Worm (Caenorhabditis elegans) whole organism, L4 larva: ENCODE measurements around the gene unc-10.

Experiments
- F10B5.3 ChIP-seq: sonication (generic microtip); optimal IDR thresholded peaks from 2 replicates; lab custom pipeline; 2016; ENCODE audit warnings: mild to moderate bottlenecking, missing genetic modification characterization, missing compliant biosample characterization
- F37D6.2 ChIP-seq: sonication (generic microtip); optimal IDR thresholded peaks from 2 replicates; lab custom pipeline; 2016; ENCODE audit warnings: mild to moderate bottlenecking, missing genetic modification characterization, missing compliant biosample characterization
- F49E8.2 ChIP-seq: sonication (generic microtip); optimal IDR thresholded peaks from 2 replicates; lab custom pipeline; 2016; ENCODE audit warnings: missing compliant biosample characterization, mild to moderate bottlenecking, missing genetic modification characterization, borderline replicate concordance
- T20F7.1 ChIP-seq: fragments of 200-800 bp; sonication (Bioruptor generic); optimal IDR thresholded peaks from 2 replicates; lab custom pipeline; 2018; ENCODE audit warnings: mild to moderate bottlenecking, missing genetic modification characterization, missing compliant biosample characterization
- T26A8.4 ChIP-seq: fragments of 200-800 bp; sonication (Bioruptor generic); IDR thresholded peaks from 2 replicates; pipeline ENCODE4 v1.3.6; 2022; ENCODE audit warnings: missing genetic modification characterization, missing compliant biosample characterization
- Y105C5A.15 ChIP-seq: fragments of 200-800 bp; sonication (Bioruptor generic); IDR thresholded peaks from 2 replicates; pipeline ENCODE4 v1.3.6; 2022; ENCODE audit warnings: missing genetic modification characterization, missing compliant biosample characterization
- Y48G9A.11 ChIP-seq: fragments of 200-800 bp; sonication (Bioruptor generic); IDR thresholded peaks from 2 replicates; pipeline ENCODE4 v1.3.6; 2022; ENCODE audit warnings: missing genetic modification reagents, missing genetic modification characterization, missing compliant biosample characterization
- ZK546.5 ChIP-seq, 2 experiments: sonication (generic microtip); optimal IDR thresholded peaks; 2 replicates each; lab custom pipeline; 2017; ENCODE audit warnings: missing biosample characterization in 2 of 2, missing genetic modification characterization in 2 of 2
- aha-1 ChIP-seq: fragments of 150-350 bp; peaks from one replicate; lab custom pipeline; 2014; ENCODE audit warnings: missing biosample characterization, missing genetic modification characterization
- ama-1 ChIP-seq: fragments of 150-350 bp; optimal IDR thresholded peaks from 2 replicates; lab custom pipeline; 2014; ENCODE audit warnings: inconsistent platforms, mixed read lengths
- ceh-28 ChIP-seq: fragments of 150-350 bp; optimal IDR thresholded peaks from 2 replicates; lab custom pipeline; 2014; ENCODE audit warnings: missing biosample characterization, missing genetic modification reagents, missing genetic modification characterization
- ceh-62 ChIP-seq: sonication (generic microtip); optimal IDR thresholded peaks from 2 replicates; lab custom pipeline; 2017; ENCODE audit warnings: missing biosample characterization, missing genetic modification characterization
- ctbp-1 ChIP-seq: fragments of 200-800 bp; sonication (Bioruptor generic); IDR thresholded peaks from 2 replicates; pipeline ENCODE4 v1.3.6; 2022; ENCODE audit warnings: missing genetic modification reagents, missing genetic modification characterization, missing compliant biosample characterization
- daf-16 ChIP-seq, 3 experiments: sonication (generic microtip); optimal IDR thresholded peaks; 2 replicates each; lab custom pipeline; 2016 to 2017; ENCODE audit warnings: missing genetic modification characterization in 3 of 3, missing genetic modification reagents in 3 of 3, mild to moderate bottlenecking in 2 of 3, missing compliant biosample characterization in 2 of 3, missing biosample characterization in 1 of 3, moderate library complexity in 1 of 3
- dmd-6 ChIP-seq: fragments of 200-800 bp; sonication (Bioruptor generic); IDR thresholded peaks from 2 replicates; pipeline ENCODE4 v1.3.6; 2022; ENCODE audit warnings: missing genetic modification reagents, missing genetic modification characterization, missing compliant biosample characterization
- duxl-1 ChIP-seq: sonication (generic microtip); optimal IDR thresholded peaks from 2 replicates; lab custom pipeline; 2016; ENCODE audit warnings: mild to moderate bottlenecking, missing genetic modification characterization, moderate library complexity, missing compliant biosample characterization; ENCODE audit not compliant: poor library complexity
- dve-1 ChIP-seq: sonication (generic microtip); optimal IDR thresholded peaks from 2 replicates; lab custom pipeline; 2017; ENCODE audit warnings: antibody characterized with exemption, mild to moderate bottlenecking, missing genetic modification characterization, missing compliant biosample characterization; ENCODE audit not compliant: insufficient read depth
- egl-27 ChIP-seq: sonication (generic microtip); optimal IDR thresholded peaks from 3 replicates; lab custom pipeline; 2017; ENCODE audit warnings: missing biosample characterization, missing genetic modification reagents, missing genetic modification characterization
- fkh-10 ChIP-seq: fragments of 150-350 bp; optimal IDR thresholded peaks from 2 replicates; lab custom pipeline; 2014; ENCODE audit warnings: missing biosample characterization, missing genetic modification reagents, missing genetic modification characterization
- fos-1 ChIP-seq: fragments of 150-350 bp; optimal IDR thresholded peaks from 2 replicates; lab custom pipeline; 2014; ENCODE audit warnings: missing biosample characterization, missing genetic modification characterization
- hlh-11 ChIP-seq: fragments of 200-800 bp; sonication (Bioruptor generic); optimal IDR thresholded peaks from 2 replicates; lab custom pipeline; 2018; ENCODE audit warnings: mild to moderate bottlenecking, missing genetic modification characterization, missing compliant biosample characterization
- hlh-30 ChIP-seq: sonication (generic microtip); optimal IDR thresholded peaks from 2 replicates; lab custom pipeline; 2017; ENCODE audit warnings: antibody characterized with exemption, mild to moderate bottlenecking, missing genetic modification characterization, missing compliant biosample characterization; ENCODE audit not compliant: insufficient read depth
- hmg-1.1 ChIP-seq: fragments of 200-800 bp; sonication (Bioruptor generic); IDR thresholded peaks from 2 replicates; pipeline ENCODE4 v1.3.6; 2022; ENCODE audit warnings: missing genetic modification reagents, missing genetic modification characterization, missing compliant biosample characterization
- lim-7 ChIP-seq: fragments of 200-800 bp; sonication (Bioruptor generic); IDR thresholded peaks from 2 replicates; pipeline ENCODE4 v1.3.6; 2022; ENCODE audit warnings: missing genetic modification characterization, missing compliant biosample characterization
- lin-29 ChIP-seq: fragments of 200-800 bp; sonication (Bioruptor generic); IDR thresholded peaks from 2 replicates; pipeline ENCODE4 v1.3.6; 2022; ENCODE audit warnings: missing genetic modification reagents, missing genetic modification characterization, missing compliant biosample characterization
- lin-38 ChIP-seq: fragments of 200-800 bp; sonication (Bioruptor generic); IDR thresholded peaks from 2 replicates; pipeline ENCODE4 v1.3.6; 2022; ENCODE audit warnings: missing genetic modification reagents, missing genetic modification characterization, missing compliant biosample characterization
- lsy-2 ChIP-seq, 2 experiments: fragments of 150-350 bp in 1 of 2; sonication (generic microtip) in 1 of 2; optimal IDR thresholded peaks; 2 replicates each; lab custom pipeline; 2014 to 2017; ENCODE audit warnings: missing biosample characterization in 2 of 2, missing genetic modification characterization in 2 of 2
- madf-9 ChIP-seq: fragments of 200-800 bp; sonication (Bioruptor generic); conservative IDR thresholded peaks from 2 replicates; pipeline ENCODE4 v1.3.6; 2022; ENCODE audit warnings: missing genetic modification reagents, missing genetic modification characterization, missing compliant biosample characterization
- mdl-1 ChIP-seq, 2 experiments: fragments of 150-350 bp in 1 of 2; sonication (generic microtip) in 1 of 2; optimal IDR thresholded peaks; 2 replicates each; lab custom pipeline; 2014 to 2017; ENCODE audit warnings: missing biosample characterization in 2 of 2, missing genetic modification characterization in 2 of 2
- mdt-29 ChIP-seq: fragments of 200-800 bp; sonication (Bioruptor generic); IDR thresholded peaks from 2 replicates; pipeline ENCODE4 v1.3.6; 2022; ENCODE audit warnings: missing genetic modification reagents, missing genetic modification characterization, missing compliant biosample characterization
- mep-1 ChIP-seq: fragments of 150-350 bp; sonication (generic microtip); optimal IDR thresholded peaks from 3 replicates; lab custom pipeline; 2014; ENCODE audit warnings: missing biosample characterization, missing genetic modification characterization
- mes-2 ChIP-seq: sonication (generic microtip); optimal IDR thresholded peaks from 2 replicates; lab custom pipeline; 2016; ENCODE audit warnings: missing genotype, mild to moderate bottlenecking, missing genetic modification characterization, missing compliant biosample characterization; ENCODE audit not compliant: poor library complexity, severe bottlenecking
- mxl-3 ChIP-seq: fragments of 200-800 bp; sonication (Bioruptor generic); optimal IDR thresholded peaks from 2 replicates; lab custom pipeline; 2018; ENCODE audit warnings: mild to moderate bottlenecking, missing genetic modification characterization, missing compliant biosample characterization
- nhr-10 ChIP-seq: fragments of 150-350 bp; optimal IDR thresholded peaks from 2 replicates; lab custom pipeline; 2014; ENCODE audit warnings: missing biosample characterization, missing genetic modification characterization
- nhr-11 ChIP-seq: fragments of 150-350 bp; optimal IDR thresholded peaks from 2 replicates; lab custom pipeline; 2014; ENCODE audit warnings: missing biosample characterization, missing genetic modification characterization
- nhr-111 ChIP-seq: fragments of 200-800 bp; sonication (Bioruptor generic); optimal IDR thresholded peaks from 2 replicates; lab custom pipeline; 2018; ENCODE audit warnings: mild to moderate bottlenecking, missing genetic modification characterization, missing compliant biosample characterization
- nhr-48 ChIP-seq: sonication (generic microtip); optimal IDR thresholded peaks from 2 replicates; lab custom pipeline; 2016; ENCODE audit warnings: mild to moderate bottlenecking, missing genetic modification characterization, missing compliant biosample characterization
- pqm-1 ChIP-seq: sonication (generic microtip); optimal IDR thresholded peaks from 2 replicates; lab custom pipeline; 2017; ENCODE audit warnings: missing biosample characterization, missing genetic modification characterization
- rbr-2 ChIP-seq: sonication (generic microtip); optimal IDR thresholded peaks from 2 replicates; lab custom pipeline; 2016; ENCODE audit warnings: missing genotype, missing genetic modification characterization, missing compliant biosample characterization
- set-16 ChIP-seq: fragments of 200-800 bp; sonication (Bioruptor generic); IDR thresholded peaks from 2 replicates; pipeline ENCODE4 v1.3.6; 2022; ENCODE audit warnings: missing genetic modification reagents, missing genetic modification characterization, missing compliant biosample characterization
- snpc-1.2 ChIP-seq: fragments of 200-800 bp; sonication (Bioruptor generic); IDR thresholded peaks from 2 replicates; pipeline ENCODE4 v1.3.6; 2022; ENCODE audit warnings: missing genetic modification reagents, missing genetic modification characterization, missing compliant biosample characterization
- tag-97 ChIP-seq: fragments of 200-800 bp; sonication (Bioruptor generic); IDR thresholded peaks from 2 replicates; pipeline ENCODE4 v1.3.6; 2022; ENCODE audit warnings: missing genetic modification characterization, missing compliant biosample characterization
- unc-62 ChIP-seq, 3 experiments: fragments of 150-350 bp in 1 of 3; sonication (generic microtip); optimal IDR thresholded peaks in 2 of 3; peaks in 1 of 3; 1 replicate in 1 of 3; 2 replicates in 2 of 3; lab custom pipeline; 2014 to 2017; ENCODE audit warnings: missing biosample characterization in 3 of 3, missing genetic modification characterization in 3 of 3, missing genetic modification reagents in 3 of 3, missing genotype in 1 of 3
- ztf-7 ChIP-seq: fragments of 150-350 bp; optimal IDR thresholded peaks from 2 replicates; lab custom pipeline; 2014; ENCODE audit warnings: missing biosample characterization, missing genetic modification characterization

Gene unc-10

DNA sequence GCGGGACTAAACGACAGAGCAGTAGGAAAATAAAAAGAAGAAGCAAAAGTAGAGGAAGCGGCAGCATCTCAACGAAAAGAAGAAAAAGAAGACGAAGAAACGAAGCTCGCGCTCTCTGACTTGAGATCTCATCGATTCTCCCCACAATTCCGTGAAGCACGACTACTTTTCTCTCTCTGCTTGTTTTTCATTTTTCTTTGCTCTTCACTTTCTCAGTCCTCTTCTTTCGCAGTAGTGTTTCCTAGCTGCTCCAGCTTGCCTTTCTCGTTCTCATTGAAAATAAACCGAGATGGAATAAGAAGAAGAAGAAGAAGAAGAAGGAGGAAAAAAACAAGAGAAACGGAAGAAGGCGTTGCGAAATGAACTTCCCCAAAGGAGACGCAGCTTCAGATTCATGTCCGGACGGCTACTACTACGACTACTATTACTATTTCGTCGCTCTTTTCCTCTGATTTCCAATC is 4.6 kb upstream of the unc-10 start:
- TF ChIP-seq tag-97 (no peak), mep-1 (tag; lab: Kevin White, UChicago) (peak; percentile 64), F10B5.3 (tag; lab: Kevin White, UChicago) (no peak), T26A8.4 (GFP tag; lab: Robert Waterston, UW) (no peak), snpc-1.2 (GFP tag; lab: Robert Waterston, UW) (no peak), T20F7.1 (no peak), duxl-1 (tag; lab: Kevin White, UChicago) (no peak), nhr-10 (tag; lab: Kevin White, UChicago) (no peak), aha-1 (tag; lab: Kevin White, UChicago) (peak; percentile 96), F49E8.2 (tag; lab: Kevin White, UChicago) (no peak), nhr-111 (no peak), ZK546.5 (tag; optimal IDR thresholded peaks at IDR 0.05; lab: Kevin White, UChicago) (no peak), unc-62 (GFP tag; optimal IDR thresholded peaks at IDR 0.05 in 1 of 2; lab: Kevin White, UChicago) (peak in 1 of 2 experiments; percentile 86), unc-62 (tag; optimal IDR thresholded peaks at IDR 0.05; lab: Kevin White, UChicago) (no peak), Y105C5A.15 (GFP tag; lab: Robert Waterston, UW) (no peak), mdt-29 (GFP tag; lab: Robert Waterston, UW) (no peak), nhr-48 (no peak), fkh-10 (GFP tag; lab: Kevin White, UChicago) (peak; percentile 96), set-16 (GFP tag; lab: Robert Waterston, UW) (peak; percentile 38; the same call in 1 of the 2 replicates), mes-2 (tag; lab: Kevin White, UChicago) (no peak), lim-7 (GFP tag; lab: Robert Waterston, UW) (no peak), lin-38 (GFP tag; lab: Robert Waterston, UW) (no peak), mxl-3 (GFP tag; lab: Kevin White, UChicago) (no peak), lin-29 (GFP tag; lab: Robert Waterston, UW) (no peak), Y48G9A.11 (no peak), mdl-1 (tag; optimal IDR thresholded peaks at IDR 0.05; lab: Kevin White, UChicago) (peak in 1 of 2 experiments; percentile 45), ztf-7 (tag; lab: Kevin White, UChicago) (no peak), lsy-2 (tag; optimal IDR thresholded peaks at IDR 0.05; lab: Kevin White, UChicago) (peak; percentile 20 to 45), F37D6.2 (tag; lab: Kevin White, UChicago) (peak; percentile 79), ceh-62 (tag; lab: Kevin White, UChicago) (no peak), madf-9 (GFP tag; lab: Robert Waterston, UW) (no peak), hmg-1.1 (peak; percentile 55; the same call in 1 of the 2 replicates), nhr-11 (tag; lab: Kevin White, UChicago) (no peak), fos-1 (no peak), egl-27 (tag; lab: Kevin White, UChicago) (no peak), ama-1 (no peak), hlh-30 (tag; lab: Kevin White, UChicago) (peak; percentile 11), hlh-11 (tag; lab: Kevin White, UChicago) (peak; percentile 24), pqm-1 (no peak), rbr-2 (peak; percentile 74), dmd-6 (GFP tag; lab: Robert Waterston, UW) (no peak), ceh-28 (tag; lab: Kevin White, UChicago) (peak; percentile 10), dve-1 (tag; lab: Kevin White, UChicago) (no peak), ctbp-1 (GFP tag; lab: Robert Waterston, UW) (peak; percentile 76), daf-16 (GFP tag; optimal IDR thresholded peaks at IDR 0.05; lab: Kevin White, UChicago) (no peak), daf-16 (tag; optimal IDR thresholded peaks at IDR 0.05; lab: Kevin White, UChicago) (no peak)
